In genomic region chrV:14505745-14506214, ce11 we compare ENCODE assay signal across 4 worm cellular contexts.
TF ChIP-seq lines count a peak whose summit lies in the region.

No protein-coding gene starts in this region.

TF ChIP-seq in whole organism, L2 larva, 48 proteins besides CTCF, POLR2A, EP300 and RAD21 (continues in another document):
- TF ChIP-seq mdl-1 (tag; optimal IDR thresholded peaks at IDR 0.05; lab: Kevin White, UChicago), result peak in 1 of 2 experiments; percentile 4
- TF ChIP-seq nhr-12 (tag; optimal IDR thresholded peaks at IDR 0.05; lab: Kevin White, UChicago), result no peak
- TF ChIP-seq nhr-21 (tag; optimal IDR thresholded peaks at IDR 0.05; lab: Kevin White, UChicago), result peak; percentile 85
- no peak for TF ChIP-seq nhr-11 (tag; optimal IDR thresholded peaks at IDR 0.05; lab: Kevin White, UChicago)
- TF ChIP-seq zag-1 (tag; optimal IDR thresholded peaks at IDR 0.05; lab: Kevin White, UChicago), result no peak
- TF ChIP-seq fos-1 (tag; optimal IDR thresholded peaks at IDR 0.05; lab: Kevin White, UChicago), result peak; percentile 90
- no peak for TF ChIP-seq Y55F3AM.14 (GFP tag; optimal IDR thresholded peaks at IDR 0.05; lab: Kevin White, UChicago)
- peak; percentile 40 for TF ChIP-seq sma-9 (GFP tag; optimal IDR thresholded peaks at IDR 0.05; lab: Kevin White, UChicago)
- no peak for TF ChIP-seq sma-9 (tag; optimal IDR thresholded peaks at IDR 0.05; lab: Kevin White, UChicago)
- no peak for TF ChIP-seq lsy-2 (tag; optimal IDR thresholded peaks at IDR 0.05; lab: Kevin White, UChicago)
- no peak for TF ChIP-seq lin-13 (GFP tag; optimal IDR thresholded peaks at IDR 0.05; lab: Kevin White, UChicago)
- TF ChIP-seq ztf-4 (tag; optimal IDR thresholded peaks at IDR 0.05; lab: Kevin White, UChicago), result no peak
- no peak for TF ChIP-seq nhr-237 (tag; optimal IDR thresholded peaks at IDR 0.05; lab: Kevin White, UChicago)
- no peak for TF ChIP-seq F13H6.1 (tag; optimal IDR thresholded peaks at IDR 0.05; lab: Kevin White, UChicago)
- no peak for TF ChIP-seq ama-1 (optimal IDR thresholded peaks at IDR 0.05; lab: Kevin White, UChicago)
- no peak for TF ChIP-seq C34F6.9 (tag; optimal IDR thresholded peaks at IDR 0.05; lab: Kevin White, UChicago)
- no peak for TF ChIP-seq snpc-4 (tag; optimal IDR thresholded peaks at IDR 0.05; lab: Kevin White, UChicago)
- TF ChIP-seq lin-39 (tag; optimal IDR thresholded peaks at IDR 0.05; lab: Kevin White, UChicago), result no peak
- TF ChIP-seq blmp-1 (tag; optimal IDR thresholded peaks at IDR 0.05; lab: Kevin White, UChicago; ENCODE audit: insufficient read depth), result peak; percentile 33
- TF ChIP-seq nhr-77 (tag; optimal IDR thresholded peaks at IDR 0.05; lab: Kevin White, UChicago), result no peak
- no peak for TF ChIP-seq dmd-4 (tag; optimal IDR thresholded peaks at IDR 0.05; lab: Kevin White, UChicago)
- no peak for TF ChIP-seq aly-2 (tag; optimal IDR thresholded peaks at IDR 0.05; lab: Kevin White, UChicago)
- peak; percentile 44 for TF ChIP-seq sma-3 (GFP tag; optimal IDR thresholded peaks at IDR 0.05; lab: Kevin White, UChicago)
- TF ChIP-seq gmeb-1 (tag; optimal IDR thresholded peaks at IDR 0.05; lab: Kevin White, UChicago), result peak; percentile 24

TF ChIP-seq in whole organism, L4 larva, 104 proteins besides CTCF, POLR2A, EP300 and RAD21 (continues in another document):
- TF ChIP-seq ces-1 (GFP tag; optimal IDR thresholded peaks at IDR 0.05; lab: Kevin White, UChicago), result no peak
- TF ChIP-seq cey-2 (tag; optimal IDR thresholded peaks at IDR 0.05; lab: Kevin White, UChicago; ENCODE audit: borderline replicate concordance, insufficient read depth), result peak; percentile 62
- TF ChIP-seq ZK337.2 (GFP tag; IDR thresholded peaks at IDR 0.05; lab: Robert Waterston, UW), result no peak
- TF ChIP-seq ztf-7 (tag; optimal IDR thresholded peaks at IDR 0.05; lab: Kevin White, UChicago), result no peak
- no peak for TF ChIP-seq R02D3.7 (tag; optimal IDR thresholded peaks at IDR 0.05; lab: Kevin White, UChicago)
- no peak for TF ChIP-seq T26A8.4 (GFP tag; IDR thresholded peaks at IDR 0.05; lab: Robert Waterston, UW)
- no peak for TF ChIP-seq daf-12 (tag; optimal IDR thresholded peaks at IDR 0.05; lab: Kevin White, UChicago)
- TF ChIP-seq hlh-30 (tag; optimal IDR thresholded peaks at IDR 0.05; lab: Kevin White, UChicago; ENCODE audit: insufficient read depth), result peak; percentile 76
- no peak for TF ChIP-seq nhr-6 (tag; optimal IDR thresholded peaks at IDR 0.05; lab: Kevin White, UChicago)
- TF ChIP-seq set-16 (GFP tag; IDR thresholded peaks at IDR 0.05; lab: Robert Waterston, UW), result peak; percentile 20; the same call in 1 of the 2 replicates
- no peak for TF ChIP-seq fos-1 (tag; optimal IDR thresholded peaks at IDR 0.05; lab: Kevin White, UChicago)
- peak in 1 of 2 experiments; percentile 66 for TF ChIP-seq unc-62 (GFP tag; optimal IDR thresholded peaks at IDR 0.05 in 1 of 2; lab: Kevin White, UChicago)
- no peak for TF ChIP-seq unc-62 (tag; optimal IDR thresholded peaks at IDR 0.05; lab: Kevin White, UChicago)
- no peak for TF ChIP-seq unc-130 (GFP tag; optimal IDR thresholded peaks at IDR 0.05; lab: Kevin White, UChicago)
- no peak for TF ChIP-seq duxl-1 (tag; optimal IDR thresholded peaks at IDR 0.05; lab: Kevin White, UChicago; ENCODE audit: poor library complexity)
- TF ChIP-seq pha-4 (GFP tag; IDR thresholded peaks at IDR 0.05; lab: Robert Waterston, UW), result no peak
- TF ChIP-seq pha-4 (tag; optimal IDR thresholded peaks at IDR 0.05; lab: Kevin White, UChicago), result no peak
- TF ChIP-seq arid-1 (GFP tag; conservative IDR thresholded peaks at IDR 0.05; lab: Robert Waterston, UW), result no peak
- peak; percentile 52 to 56 for TF ChIP-seq mdl-1 (tag; optimal IDR thresholded peaks at IDR 0.05; lab: Kevin White, UChicago)
- no peak for TF ChIP-seq daf-19 (GFP tag; conservative IDR thresholded peaks at IDR 0.05; lab: Robert Waterston, UW)
- no peak for TF ChIP-seq nhr-76 (tag; optimal IDR thresholded peaks at IDR 0.05; lab: Kevin White, UChicago)
- no peak for TF ChIP-seq php-3 (GFP tag; IDR thresholded peaks at IDR 0.05; lab: Robert Waterston, UW)
- TF ChIP-seq snpc-4 (tag; optimal IDR thresholded peaks at IDR 0.05; lab: Kevin White, UChicago), result no peak
- no peak for TF ChIP-seq sdz-12 (GFP tag; optimal IDR thresholded peaks at IDR 0.05; lab: Kevin White, UChicago)

TF ChIP-seq in whole organism, late embryonic, 69 proteins besides CTCF, POLR2A, EP300 and RAD21 (continues in another document):
- TF ChIP-seq ets-4 (tag; optimal IDR thresholded peaks at IDR 0.05; lab: Kevin White, UChicago), result no peak
- TF ChIP-seq eyg-1 (tag; optimal IDR thresholded peaks at IDR 0.05; lab: Kevin White, UChicago), result no peak
- no peak for TF ChIP-seq pag-3 (tag; optimal IDR thresholded peaks at IDR 0.05; lab: Kevin White, UChicago; ENCODE audit: borderline replicate concordance)
- TF ChIP-seq pat-9 (tag; optimal IDR thresholded peaks at IDR 0.05; lab: Kevin White, UChicago), result no peak
- no peak for TF ChIP-seq ahr-1 (tag; optimal IDR thresholded peaks at IDR 0.05; lab: Kevin White, UChicago)
- TF ChIP-seq elt-4 (tag; optimal IDR thresholded peaks at IDR 0.05; lab: Kevin White, UChicago), result no peak
- TF ChIP-seq lim-6 (tag; optimal IDR thresholded peaks at IDR 0.05; lab: Kevin White, UChicago), result no peak
- TF ChIP-seq Y22D7AL.16 (tag; optimal IDR thresholded peaks at IDR 0.05; lab: Kevin White, UChicago), result no peak
- TF ChIP-seq sdc-2 (tag; optimal IDR thresholded peaks at IDR 0.05; lab: Kevin White, UChicago), result no peak
- TF ChIP-seq C38D4.7 (GFP tag; optimal IDR thresholded peaks at IDR 0.05; lab: Kevin White, UChicago), result no peak
- TF ChIP-seq nfya-1 (tag; optimal IDR thresholded peaks at IDR 0.05; lab: Kevin White, UChicago), result no peak
- no peak for TF ChIP-seq unc-3 (GFP tag; conservative IDR thresholded peaks at IDR 0.05; lab: Robert Waterston, UW)
- TF ChIP-seq unc-3 (tag; optimal IDR thresholded peaks at IDR 0.05; lab: Kevin White, UChicago), result no peak
- TF ChIP-seq che-1 (tag; optimal IDR thresholded peaks at IDR 0.05; lab: Kevin White, UChicago), result no peak
- no peak for TF ChIP-seq hlh-6 (tag; optimal IDR thresholded peaks at IDR 0.05; lab: Kevin White, UChicago)
- TF ChIP-seq ceh-31 (tag; optimal IDR thresholded peaks at IDR 0.05; lab: Kevin White, UChicago), result peak; percentile 10
- TF ChIP-seq hlh-13 (GFP tag; optimal IDR thresholded peaks at IDR 0.05; lab: Kevin White, UChicago), result no peak
- TF ChIP-seq K09A11.1 (tag; optimal IDR thresholded peaks at IDR 0.05; lab: Kevin White, UChicago; ENCODE audit: insufficient read depth), result no peak
- TF ChIP-seq npax-4 (tag; optimal IDR thresholded peaks at IDR 0.05; lab: Kevin White, UChicago), result no peak
- TF ChIP-seq tbx-7 (tag; optimal IDR thresholded peaks at IDR 0.05; lab: Kevin White, UChicago), result no peak
- peak; percentile 97 for TF ChIP-seq elt-2 (tag; optimal IDR thresholded peaks at IDR 0.05; lab: Kevin White, UChicago)
- TF ChIP-seq ceh-34 (tag; optimal IDR thresholded peaks at IDR 0.05; lab: Kevin White, UChicago), result no peak
- TF ChIP-seq dve-1 (tag; optimal IDR thresholded peaks at IDR 0.05; lab: Kevin White, UChicago), result no peak
- TF ChIP-seq odd-2 (tag; optimal IDR thresholded peaks at IDR 0.05; lab: Kevin White, UChicago), result no peak
- no peak for TF ChIP-seq ceh-30 (tag; optimal IDR thresholded peaks at IDR 0.05; lab: Kevin White, UChicago)
- peak; percentile 11 for TF ChIP-seq syd-9 (tag; optimal IDR thresholded peaks at IDR 0.05; lab: Kevin White, UChicago)
- no peak for TF ChIP-seq sox-4 (tag; optimal IDR thresholded peaks at IDR 0.05; lab: Kevin White, UChicago)

TF ChIP-seq in whole organism, mixed stage, embryonic, 35 proteins besides CTCF, POLR2A, EP300 and RAD21 (continues in another document):
- TF ChIP-seq sem-2 (GFP tag; optimal IDR thresholded peaks at IDR 0.05; lab: Kevin White, UChicago) (peak; percentile 7), zip-8 (tag; optimal IDR thresholded peaks at IDR 0.05; lab: Kevin White, UChicago) (no peak), M03D4.4 (tag; optimal IDR thresholded peaks at IDR 0.05; lab: Kevin White, UChicago) (no peak), ceh-39 (tag; optimal IDR thresholded peaks at IDR 0.05; lab: Kevin White, UChicago) (no peak), lsy-2 (tag; optimal IDR thresholded peaks at IDR 0.05; lab: Kevin White, UChicago) (no peak), nhr-237 (tag; optimal IDR thresholded peaks at IDR 0.05; lab: Kevin White, UChicago) (no peak), ces-1 (GFP tag; optimal IDR thresholded peaks at IDR 0.05; lab: Kevin White, UChicago) (no peak), mep-1 (tag; optimal IDR thresholded peaks at IDR 0.05; lab: Kevin White, UChicago) (no peak), lin-13 (tag; optimal IDR thresholded peaks at IDR 0.05; lab: Kevin White, UChicago) (no peak), mls-2 (tag; optimal IDR thresholded peaks at IDR 0.05; lab: Kevin White, UChicago) (no peak), blmp-1 (tag; optimal IDR thresholded peaks at IDR 0.05; lab: Kevin White, UChicago) (no peak), nhr-2 (tag; optimal IDR thresholded peaks at IDR 0.05; lab: Kevin White, UChicago) (no peak), bed-3 (GFP tag; optimal IDR thresholded peaks at IDR 0.05; lab: Kevin White, UChicago) (no peak), snpc-4 (tag; optimal IDR thresholded peaks at IDR 0.05; lab: Kevin White, UChicago) (no peak), ceh-43 (GFP tag; optimal IDR thresholded peaks at IDR 0.05; lab: Kevin White, UChicago) (no peak), nhr-28 (tag; optimal IDR thresholded peaks at IDR 0.05; lab: Kevin White, UChicago) (no peak), pha-4 (tag; optimal IDR thresholded peaks at IDR 0.05; lab: Kevin White, UChicago) (no peak), flh-1 (GFP tag; optimal IDR thresholded peaks at IDR 0.05; lab: Kevin White, UChicago) (no peak), cnd-1 (tag; optimal IDR thresholded peaks at IDR 0.05; lab: Kevin White, UChicago) (peak; percentile 15), unc-39 (tag; optimal IDR thresholded peaks at IDR 0.05; lab: Kevin White, UChicago) (no peak), hlh-1 (tag; optimal IDR thresholded peaks at IDR 0.05; lab: Kevin White, UChicago) (no peak), ceh-83 (GFP tag; optimal IDR thresholded peaks at IDR 0.05; lab: Kevin White, UChicago) (no peak), ham-2 (GFP tag; optimal IDR thresholded peaks at IDR 0.05; lab: Kevin White, UChicago) (peak; percentile 95), lin-32 (GFP tag; optimal IDR thresholded peaks at IDR 0.05; lab: Kevin White, UChicago) (no peak), tbx-8 (GFP tag; optimal IDR thresholded peaks at IDR 0.05; lab: Kevin White, UChicago) (no peak), nhr-12 (tag; optimal IDR thresholded peaks at IDR 0.05; lab: Kevin White, UChicago) (no peak), ztf-11 (tag; optimal IDR thresholded peaks at IDR 0.05; lab: Kevin White, UChicago) (no peak), nhr-76 (tag; optimal IDR thresholded peaks at IDR 0.05; lab: Kevin White, UChicago) (no peak), elt-1 (tag; optimal IDR thresholded peaks at IDR 0.05; lab: Kevin White, UChicago; ENCODE audit: borderline replicate concordance, insufficient read depth) (peak; percentile 92), mab-5 (tag; optimal IDR thresholded peaks at IDR 0.05; lab: Kevin White, UChicago) (no peak), sptf-1 (tag; optimal IDR thresholded peaks at IDR 0.05; lab: Kevin White, UChicago) (peak; percentile 30)
